Worm (Caenorhabditis elegans) whole organism, late embryonic: ENCODE measurements around the gene D2023.4.

Experiments used
- T23F11.4 ChIP-seq: fragments of 200-800 bp; sonication (Bioruptor generic); optimal IDR thresholded peaks from 2 replicates; lab custom pipeline; 2018; ENCODE audit warnings: mild to moderate bottlenecking, missing genetic modification characterization, missing compliant biosample characterization
- ceh-2 ChIP-seq: sonication (generic microtip); optimal IDR thresholded peaks from 2 replicates; lab custom pipeline; 2016; ENCODE audit warnings: missing genotype, missing genetic modification characterization, missing compliant biosample characterization
- ceh-30 ChIP-seq: fragments of 150-350 bp; optimal IDR thresholded peaks from 2 replicates; lab custom pipeline; 2014; ENCODE audit warnings: missing biosample characterization, missing genetic modification characterization
- ceh-45 ChIP-seq: fragments of 200-800 bp; sonication (Bioruptor generic); IDR thresholded peaks from 2 replicates; pipeline ENCODE4 v1.3.6; 2022; ENCODE audit warnings: missing genetic modification reagents, missing genetic modification characterization, missing compliant biosample characterization
- ceh-48 ChIP-seq: sonication (generic microtip); optimal IDR thresholded peaks from 2 replicates; lab custom pipeline; 2016; ENCODE audit warnings: missing genetic modification characterization, inconsistent platforms, missing compliant biosample characterization
- dve-1 ChIP-seq: sonication (generic microtip); optimal IDR thresholded peaks from 2 replicates; lab custom pipeline; 2017; ENCODE audit warnings: antibody characterized with exemption, mild to moderate bottlenecking, missing genetic modification characterization, missing compliant biosample characterization
- ets-4 ChIP-seq: sonication (generic microtip); optimal IDR thresholded peaks from 2 replicates; lab custom pipeline; 2016; ENCODE audit warnings: missing genetic modification characterization, missing compliant biosample characterization
- eyg-1 ChIP-seq: sonication (generic microtip); optimal IDR thresholded peaks from 2 replicates; lab custom pipeline; 2016; ENCODE audit warnings: missing genotype, missing genetic modification characterization, missing compliant biosample characterization
- hlh-30 ChIP-seq: sonication (generic microtip); optimal IDR thresholded peaks from 2 replicates; lab custom pipeline; 2017; ENCODE audit warnings: antibody characterized with exemption, missing genetic modification characterization, missing compliant biosample characterization; ENCODE audit not compliant: insufficient read depth
- nfya-1 ChIP-seq: sonication (generic microtip); optimal IDR thresholded peaks from 2 replicates; lab custom pipeline; 2017; ENCODE audit warnings: missing genetic modification characterization, mild to moderate bottlenecking, missing compliant biosample characterization, antibody characterized with exemption, moderate library complexity
- npax-4 ChIP-seq: sonication (generic microtip); optimal IDR thresholded peaks from 2 replicates; lab custom pipeline; 2016; ENCODE audit warnings: missing genetic modification characterization, missing compliant biosample characterization
- sdc-2 ChIP-seq: sonication (generic microtip); optimal IDR thresholded peaks from 2 replicates; lab custom pipeline; 2016; ENCODE audit warnings: missing genotype, missing genetic modification characterization, missing compliant biosample characterization
- sox-4 ChIP-seq: sonication (generic microtip); optimal IDR thresholded peaks from 2 replicates; lab custom pipeline; 2017; ENCODE audit warnings: mild to moderate bottlenecking, missing genetic modification characterization, inconsistent platforms, missing compliant biosample characterization

DNA sequence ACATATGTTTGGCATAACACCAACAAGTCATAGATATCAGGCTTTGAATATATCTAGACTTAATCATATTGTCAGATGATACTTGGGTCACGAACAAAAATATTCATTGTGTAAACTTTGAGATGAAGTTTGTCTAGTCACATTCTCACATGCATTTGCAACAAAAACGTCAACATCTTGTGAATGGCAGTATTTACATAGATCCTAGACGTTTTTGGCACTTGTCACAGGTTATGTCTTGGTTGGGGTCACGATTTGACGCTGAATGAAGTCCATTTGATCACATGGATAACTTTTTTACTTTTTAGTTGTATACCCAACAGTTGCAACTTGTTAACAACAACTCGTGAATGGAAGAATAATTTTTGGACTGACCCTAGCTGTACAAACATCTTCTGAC, 27.2 kb downstream of the D2023.4 start:
- TF ChIP-seq hlh-30 (tag; lab: Kevin White, UChicago) (no peak), ceh-30 (tag; lab: Kevin White, UChicago) (no peak), sox-4 (tag; lab: Kevin White, UChicago) (no peak), sdc-2 (tag; lab: Kevin White, UChicago) (no peak), ceh-45 (GFP tag; lab: Robert Waterston, UW) (no peak), nfya-1 (tag; lab: Kevin White, UChicago) (no peak), T23F11.4 (GFP tag; lab: Kevin White, UChicago) (no peak), npax-4 (tag; lab: Kevin White, UChicago) (no peak), ets-4 (tag; lab: Kevin White, UChicago) (no peak), ceh-48 (tag; lab: Kevin White, UChicago) (no peak), dve-1 (tag; lab: Kevin White, UChicago) (no peak), ceh-2 (no peak), eyg-1 (tag; lab: Kevin White, UChicago) (no peak)
